Worm (Caenorhabditis elegans) whole organism, early embryonic: Measurements from ENCODE around the gene F57B1.9.

ENCODE experiments used
- B0310.2 ChIP-seq: sonication (generic microtip); optimal IDR thresholded peaks from 2 replicates; lab custom pipeline; 2016; ENCODE audit warnings: mild to moderate bottlenecking, missing genetic modification characterization, missing compliant biosample characterization
- F13C5.2 ChIP-seq: sonication (generic microtip); optimal IDR thresholded peaks from 2 replicates; lab custom pipeline; 2017; ENCODE audit warnings: mild to moderate bottlenecking, missing genetic modification characterization, inconsistent platforms, missing compliant biosample characterization
- aly-1 ChIP-seq: sonication (generic microtip); optimal IDR thresholded peaks from 2 replicates; lab custom pipeline; 2016; ENCODE audit warnings: missing genetic modification characterization, missing compliant biosample characterization
- ama-1 ChIP-seq: fragments of 150-350 bp; optimal IDR thresholded peaks from 2 replicates; lab custom pipeline; 2014
- ceh-13 ChIP-seq: fragments of 200-800 bp; sonication (Bioruptor generic); optimal IDR thresholded peaks from 2 replicates; lab custom pipeline; 2018; ENCODE audit warnings: mild to moderate bottlenecking, missing genetic modification characterization, missing compliant biosample characterization
- ceh-36 ChIP-seq: sonication (generic microtip); optimal IDR thresholded peaks from 2 replicates; lab custom pipeline; 2016; ENCODE audit warnings: missing genetic modification characterization, inconsistent platforms, missing compliant biosample characterization
- ets-7 ChIP-seq: sonication (generic microtip); optimal IDR thresholded peaks from 2 replicates; lab custom pipeline; 2016; ENCODE audit warnings: missing genotype, missing genetic modification characterization, missing compliant biosample characterization
- flt-1 ChIP-seq: fragments of 200-800 bp; sonication (Bioruptor generic); IDR thresholded peaks from 2 replicates; pipeline ENCODE4 v1.3.6; 2022; ENCODE audit warnings: missing genetic modification characterization, missing compliant biosample characterization
- hmbx-1 ChIP-seq: sonication (generic microtip); optimal IDR thresholded peaks from 2 replicates; lab custom pipeline; 2016; ENCODE audit warnings: mild to moderate bottlenecking, missing genetic modification characterization, missing compliant biosample characterization
- hmg-4 ChIP-seq: fragments of 200-800 bp; sonication (Bioruptor generic); optimal IDR thresholded peaks from 2 replicates; lab custom pipeline; 2018; ENCODE audit warnings: mild to moderate bottlenecking, missing genetic modification characterization, missing compliant biosample characterization
- hnd-1 ChIP-seq: sonication (generic microtip); optimal IDR thresholded peaks from 2 replicates; lab custom pipeline; 2016; ENCODE audit warnings: missing genetic modification characterization, missing compliant biosample characterization
- pes-1 ChIP-seq: fragments of 200-800 bp; sonication (Bioruptor generic); IDR thresholded peaks from 2 replicates; pipeline ENCODE4 v1.3.6; 2022; ENCODE audit warnings: missing genetic modification reagents, missing genetic modification characterization, missing compliant biosample characterization
- scrt-1 ChIP-seq: fragments of 200-800 bp; sonication (Bioruptor generic); IDR thresholded peaks from 2 replicates; pipeline ENCODE4 v1.3.6; 2022; ENCODE audit warnings: missing genetic modification characterization, missing compliant biosample characterization
- sea-1 ChIP-seq: fragments of 200-800 bp; sonication (Bioruptor generic); conservative IDR thresholded peaks from 2 replicates; pipeline ENCODE4 v1.3.6; 2022; ENCODE audit warnings: missing genetic modification characterization, missing compliant biosample characterization
- tbx-11 ChIP-seq: fragments of 200-800 bp; sonication (Bioruptor generic); IDR thresholded peaks from 2 replicates; pipeline ENCODE4 v1.3.6; 2022; ENCODE audit warnings: missing genetic modification characterization, missing compliant biosample characterization
- tbx-37 ChIP-seq: fragments of 200-800 bp; sonication (Bioruptor generic); conservative IDR thresholded peaks from 2 replicates; pipeline ENCODE4 v1.3.6; 2022; ENCODE audit warnings: missing genetic modification reagents, missing genetic modification characterization, missing compliant biosample characterization
- tra-4 ChIP-seq: sonication (generic microtip); optimal IDR thresholded peaks from 2 replicates; lab custom pipeline; 2017; ENCODE audit warnings: missing genetic modification characterization, missing compliant biosample characterization

F57B1.9 gene

DNA sequence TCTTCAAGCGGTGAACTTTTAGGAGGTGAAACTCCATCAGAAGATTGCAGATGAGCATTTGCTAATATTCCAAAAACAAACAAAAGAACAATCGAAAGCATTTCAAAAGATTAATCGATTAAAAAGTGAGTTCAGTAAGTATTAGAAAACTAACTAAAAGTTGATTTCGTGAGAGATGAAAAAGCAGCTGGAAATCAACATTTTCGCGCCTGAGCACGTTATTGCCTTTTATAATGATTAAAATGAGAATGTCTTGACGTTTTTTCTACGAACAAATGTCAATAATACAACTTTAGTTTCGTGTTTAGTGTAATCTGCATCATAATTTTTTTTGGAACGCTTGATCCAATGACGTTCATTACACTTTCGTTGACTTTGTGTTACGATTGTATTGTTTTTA lies at the start of gene F57B1.9:
Gene F57B1.9 (minus strand): TSS at position 101 of the 400 bp plus-strand sequence.
- TF ChIP-seq ama-1 (lab: Kevin White, UChicago), result no peak
- no peak for TF ChIP-seq aly-1
- no peak for TF ChIP-seq tra-4 (tag; lab: Kevin White, UChicago)
- no peak for TF ChIP-seq scrt-1 (GFP tag; lab: Robert Waterston, UW)
- no peak for TF ChIP-seq ets-7
- TF ChIP-seq F13C5.2 (tag; lab: Kevin White, UChicago), result no peak

DNA sequence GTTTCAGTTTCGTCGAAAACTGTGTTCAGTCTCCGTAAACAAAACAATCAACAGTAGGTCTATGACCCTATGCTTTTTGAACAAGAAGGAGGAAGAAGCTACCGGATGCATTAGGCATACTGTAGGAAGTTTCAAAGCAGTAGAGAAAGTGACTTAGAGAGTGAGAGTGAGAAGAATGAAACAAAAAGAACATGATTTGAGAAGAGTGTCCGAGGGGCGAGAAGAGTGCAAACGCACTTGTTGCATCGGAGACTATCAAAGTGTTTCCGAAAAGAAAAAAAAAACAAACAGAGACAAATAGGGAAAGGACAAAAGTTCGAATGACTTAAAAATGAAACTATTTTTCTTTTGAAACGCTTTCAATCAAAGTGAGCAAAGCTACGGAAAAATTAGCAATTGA lies 45.5 kb upstream of the F57B1.9 start:
- TF ChIP-seq sea-1 (GFP tag; lab: Robert Waterston, UW) (no peak), aly-1 (no peak), hmbx-1 (tag; lab: Kevin White, UChicago) (no peak), hnd-1 (no peak), F13C5.2 (tag; lab: Kevin White, UChicago) (no peak), ceh-36 (tag; lab: Kevin White, UChicago) (no peak)

DNA sequence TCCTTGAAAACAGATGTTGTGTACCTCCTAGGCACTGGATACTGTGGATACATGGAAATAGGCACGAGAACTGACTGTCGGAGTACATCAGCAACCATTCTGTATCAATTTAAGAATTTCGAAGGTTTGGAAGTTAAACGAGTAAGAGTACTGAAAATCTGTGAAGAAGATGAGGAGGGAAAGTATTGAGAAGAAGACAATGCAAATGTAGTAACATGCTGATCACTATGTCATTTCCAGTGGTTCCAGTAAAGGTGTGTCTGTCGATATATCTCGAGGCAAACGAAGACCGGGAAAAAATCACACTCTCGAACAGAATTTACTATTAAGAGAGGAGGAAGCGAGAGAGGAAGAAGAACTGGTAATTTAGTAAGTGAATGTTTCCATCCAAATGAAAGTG lies 38.8 kb upstream of the F57B1.9 start, which contains the start of gene dmd-10:
Gene dmd-10 (minus strand): TSS at position 101 of the 400 bp plus-strand sequence.
- TF ChIP-seq ama-1 (lab: Kevin White, UChicago) (no peak), scrt-1 (GFP tag; lab: Robert Waterston, UW) (no peak)

DNA sequence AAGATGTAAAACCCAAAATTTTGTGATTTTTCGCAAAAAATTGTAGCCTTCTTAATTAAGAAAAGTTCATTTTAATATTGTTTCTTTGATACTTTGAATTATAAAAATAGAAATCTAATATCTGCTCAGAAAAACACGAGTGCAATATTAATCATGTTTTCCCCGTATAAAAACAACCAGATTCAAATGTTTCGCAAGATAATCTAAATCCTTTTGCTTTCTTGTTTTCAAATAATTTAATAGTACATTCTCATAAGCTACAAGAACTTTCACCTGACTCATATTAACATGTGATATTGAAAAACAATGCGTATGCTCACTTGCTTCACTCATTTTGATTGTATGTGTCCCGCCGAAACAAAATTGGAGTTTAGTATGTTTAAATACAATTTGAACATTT lies 37.6 kb upstream of the F57B1.9 start:
- TF ChIP-seq tra-4 (tag; lab: Kevin White, UChicago) (no peak), aly-1 (no peak), ceh-13 (GFP tag; lab: Kevin White, UChicago) (no peak), tbx-37 (no peak), hmbx-1 (tag; lab: Kevin White, UChicago) (no peak)

DNA sequence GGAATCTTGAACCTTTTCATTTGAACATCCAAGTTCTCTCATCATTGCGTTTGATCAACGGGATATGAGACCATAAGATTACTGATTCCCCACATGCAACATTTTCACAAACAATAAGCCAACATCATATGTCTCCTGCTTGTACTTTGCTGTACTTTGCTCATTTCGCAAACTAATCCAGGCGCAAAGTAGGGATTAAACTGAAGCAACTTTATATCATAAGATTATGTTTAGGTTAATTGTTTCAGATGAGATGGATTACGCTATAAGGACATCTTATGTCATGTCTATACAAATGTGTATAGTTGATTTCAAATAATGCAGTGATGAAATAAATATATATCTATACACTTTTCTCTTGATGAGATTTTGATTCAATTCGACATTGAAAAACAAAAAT lies 31.8 kb upstream of the F57B1.9 start:
- no peak for TF ChIP-seq pes-1 (GFP tag; lab: Robert Waterston, UW)
- no peak for TF ChIP-seq tra-4 (tag; lab: Kevin White, UChicago)
- no peak for TF ChIP-seq ets-7
- TF ChIP-seq B0310.2 (tag; lab: Kevin White, UChicago), result no peak
- TF ChIP-seq flt-1 (GFP tag; lab: Robert Waterston, UW), result no peak
- no peak for TF ChIP-seq F13C5.2 (tag; lab: Kevin White, UChicago)
- no peak for TF ChIP-seq tbx-11 (GFP tag; lab: Robert Waterston, UW)
- TF ChIP-seq ceh-13 (GFP tag; lab: Kevin White, UChicago), result no peak
- TF ChIP-seq hnd-1, result no peak
- TF ChIP-seq scrt-1 (GFP tag; lab: Robert Waterston, UW), result no peak
- TF ChIP-seq ama-1 (lab: Kevin White, UChicago), result no peak
- TF ChIP-seq tbx-37, result no peak
- no peak for TF ChIP-seq aly-1
- no peak for TF ChIP-seq sea-1 (GFP tag; lab: Robert Waterston, UW)
- TF ChIP-seq ceh-36 (tag; lab: Kevin White, UChicago), result no peak
- no peak for TF ChIP-seq hmbx-1 (tag; lab: Kevin White, UChicago)
- TF ChIP-seq hmg-4, result no peak

DNA sequence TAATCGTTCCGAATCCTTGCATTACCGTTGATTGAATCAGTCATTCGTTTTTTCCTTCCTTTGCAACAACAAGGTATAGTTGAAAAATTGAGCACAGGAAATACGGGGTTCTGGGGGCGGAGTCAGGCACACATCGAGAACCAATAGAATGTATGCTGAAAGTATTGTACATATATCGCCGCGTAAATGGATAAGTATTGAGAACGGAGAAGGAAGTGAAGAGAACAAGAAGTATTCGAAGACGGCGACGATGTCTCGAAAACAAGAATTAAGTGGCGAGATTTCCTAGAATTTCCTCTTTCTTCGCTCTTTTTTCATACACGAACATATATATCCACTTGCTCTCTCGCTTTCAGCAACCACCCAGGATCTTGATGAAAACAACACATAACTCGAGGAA lies 23.3 kb upstream of the F57B1.9 start:
- TF ChIP-seq scrt-1 (GFP tag; lab: Robert Waterston, UW) (no peak), hmbx-1 (tag; lab: Kevin White, UChicago) (no peak), ets-7 (no peak), ceh-13 (GFP tag; lab: Kevin White, UChicago) (no peak), hmg-4 (no peak), ceh-36 (tag; lab: Kevin White, UChicago) (no peak), tra-4 (tag; lab: Kevin White, UChicago) (no peak), B0310.2 (tag; lab: Kevin White, UChicago) (no peak), tbx-37 (no peak), sea-1 (GFP tag; lab: Robert Waterston, UW) (no peak), flt-1 (GFP tag; lab: Robert Waterston, UW) (no peak), tbx-11 (GFP tag; lab: Robert Waterston, UW) (no peak), F13C5.2 (tag; lab: Kevin White, UChicago) (no peak)

DNA sequence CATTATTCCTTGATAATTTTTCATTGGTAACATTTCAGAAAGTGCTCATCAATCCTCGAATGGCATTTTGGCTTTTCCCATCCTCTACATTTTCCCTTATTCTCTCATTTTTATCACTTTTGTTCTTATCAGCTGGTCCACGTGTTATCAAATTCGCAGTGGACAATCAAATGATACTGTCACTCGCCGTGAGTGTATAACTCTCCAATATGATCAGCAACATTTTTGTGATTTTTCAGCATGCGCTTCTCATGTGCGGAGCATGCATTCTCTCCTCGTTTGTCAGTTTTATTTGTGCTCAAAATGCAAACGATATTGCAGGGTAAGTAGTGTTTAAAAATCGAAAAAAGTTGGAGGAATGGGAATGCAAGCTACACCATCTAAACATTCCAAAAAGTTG lies 14.9 kb upstream of the F57B1.9 start:
- no peak for TF ChIP-seq aly-1
- TF ChIP-seq scrt-1 (GFP tag; lab: Robert Waterston, UW), result no peak
- TF ChIP-seq hmg-4, result no peak
- no peak for TF ChIP-seq tra-4 (tag; lab: Kevin White, UChicago)
- TF ChIP-seq ama-1 (lab: Kevin White, UChicago), result no peak
- TF ChIP-seq flt-1 (GFP tag; lab: Robert Waterston, UW), result no peak
- TF ChIP-seq tbx-37, result no peak
- TF ChIP-seq pes-1 (GFP tag; lab: Robert Waterston, UW), result no peak
- TF ChIP-seq tbx-11 (GFP tag; lab: Robert Waterston, UW), result no peak
- no peak for TF ChIP-seq hnd-1
- no peak for TF ChIP-seq ets-7
- TF ChIP-seq sea-1 (GFP tag; lab: Robert Waterston, UW), result no peak
- no peak for TF ChIP-seq F13C5.2 (tag; lab: Kevin White, UChicago)
- no peak for TF ChIP-seq hmbx-1 (tag; lab: Kevin White, UChicago)
- no peak for TF ChIP-seq ceh-13 (GFP tag; lab: Kevin White, UChicago)

DNA sequence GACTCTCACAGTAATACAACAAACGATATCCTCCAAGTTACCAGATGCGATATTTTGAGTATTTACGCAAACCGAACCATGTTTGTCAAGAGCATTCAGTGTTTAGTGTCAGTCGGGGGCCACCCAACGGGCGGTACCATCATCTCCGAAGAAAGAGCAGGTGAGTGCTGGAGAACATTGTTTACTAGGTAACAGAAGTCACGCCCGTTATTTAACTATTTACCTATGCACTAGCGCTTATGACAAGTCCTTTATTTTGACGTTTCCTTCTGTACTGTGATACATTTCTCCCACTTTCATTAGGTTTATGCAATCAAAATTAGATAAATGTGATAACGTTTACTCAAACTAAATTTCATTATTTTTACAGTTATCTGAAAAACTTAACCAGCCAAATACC lies 11.8 kb upstream of the F57B1.9 start, which contains the start of gene F57B1.6:
Gene F57B1.6 (plus strand): TSS at position 79 of the 400 bp plus-strand sequence.
- TF ChIP-seq hmg-4 (no peak), aly-1 (no peak), ceh-36 (tag; lab: Kevin White, UChicago) (no peak), ets-7 (no peak), tbx-11 (GFP tag; lab: Robert Waterston, UW) (no peak), sea-1 (GFP tag; lab: Robert Waterston, UW) (no peak), tbx-37 (no peak), tra-4 (tag; lab: Kevin White, UChicago) (no peak), scrt-1 (GFP tag; lab: Robert Waterston, UW) (no peak), hmbx-1 (tag; lab: Kevin White, UChicago) (no peak), ceh-13 (GFP tag; lab: Kevin White, UChicago) (no peak), flt-1 (GFP tag; lab: Robert Waterston, UW) (no peak)
